Worm (Caenorhabditis elegans) whole organism, young adult: ENCODE measurements around the gene ssq-3.
A peak's percentile ranks its signal among the peaks of the same experiment; 100 is the strongest.

ENCODE experiments used
- C06A6.2 ChIP-seq: fragments of 200-800 bp; sonication (Bioruptor generic); conservative IDR thresholded peaks from 2 replicates; pipeline ENCODE4 v1.3.6; 2022; ENCODE audit warnings: missing genetic modification characterization, missing compliant biosample characterization
- F33H1.4 ChIP-seq: fragments of 200-800 bp; sonication (Bioruptor generic); IDR thresholded peaks from 2 replicates; pipeline ENCODE4 v1.3.6; 2022; ENCODE audit warnings: missing genetic modification reagents, missing genetic modification characterization, missing compliant biosample characterization
- F49E8.2 ChIP-seq: sonication (generic microtip); optimal IDR thresholded peaks from 3 replicates; lab custom pipeline; 2017; ENCODE audit warnings: missing genetic modification characterization, mild to moderate bottlenecking, missing compliant biosample characterization, antibody characterized with exemption, moderate library complexity; ENCODE audit not compliant: insufficient read depth
- F55B11.4 ChIP-seq: sonication (generic microtip); optimal IDR thresholded peaks from 2 replicates; lab custom pipeline; 2016; ENCODE audit warnings: missing compliant biosample characterization, missing genetic modification characterization, borderline replicate concordance; ENCODE audit not compliant: insufficient read depth
- K11D2.4 ChIP-seq: fragments of 200-800 bp; sonication (Bioruptor generic); IDR thresholded peaks from 2 replicates; pipeline ENCODE4 v1.3.6; 2022; ENCODE audit warnings: missing genetic modification reagents, missing genetic modification characterization, missing compliant biosample characterization
- K12H6.12 ChIP-seq: fragments of 200-800 bp; sonication (Bioruptor generic); optimal IDR thresholded peaks from 2 replicates; lab custom pipeline; 2018; ENCODE audit warnings: mild to moderate bottlenecking, missing genetic modification characterization, missing compliant biosample characterization
- Y53F4B.3 ChIP-seq: fragments of 200-800 bp; sonication (Bioruptor generic); IDR thresholded peaks from 2 replicates; pipeline ENCODE4 v1.3.6; 2022; ENCODE audit warnings: missing genetic modification reagents, missing genetic modification characterization, missing compliant biosample characterization
- Y95B8A.8 ChIP-seq: fragments of 200-800 bp; sonication (Bioruptor generic); IDR thresholded peaks from 2 replicates; pipeline ENCODE4 v1.3.6; 2022; ENCODE audit warnings: missing genetic modification reagents, missing genetic modification characterization, missing compliant biosample characterization
- ZK185.1 ChIP-seq: sonication (generic microtip); optimal IDR thresholded peaks from 2 replicates; lab custom pipeline; 2016; ENCODE audit warnings: mild to moderate bottlenecking, missing genetic modification characterization, missing compliant biosample characterization; ENCODE audit not compliant: poor library complexity, severe bottlenecking
- akir-1 ChIP-seq: fragments of 200-800 bp; sonication (Bioruptor generic); optimal IDR thresholded peaks from 2 replicates; lab custom pipeline; 2018; ENCODE audit warnings: mild to moderate bottlenecking, missing genetic modification characterization, moderate library complexity, missing compliant biosample characterization
- ama-1 ChIP-seq, 3 experiments: fragments of 150-350 bp in 1 of 3; sonication (generic microtip) in 2 of 3; optimal IDR thresholded peaks; 2 replicates each; lab custom pipeline; 2014 to 2018; ENCODE audit warnings: missing biosample characterization in 2 of 3, missing genetic modification characterization in 2 of 3, missing genetic modification reagents in 2 of 3
- aptf-2 ChIP-seq: fragments of 200-800 bp; sonication (Bioruptor generic); conservative IDR thresholded peaks from 2 replicates; pipeline ENCODE4 v1.3.6; 2022; ENCODE audit warnings: missing genetic modification reagents, missing genetic modification characterization, missing compliant biosample characterization
- aptf-3 ChIP-seq: fragments of 200-800 bp; sonication (Bioruptor generic); IDR thresholded peaks from 2 replicates; pipeline ENCODE4 v1.3.6; 2022; ENCODE audit warnings: missing genetic modification characterization, missing compliant biosample characterization
- atf-7 ChIP-seq: sonication (generic microtip); optimal IDR thresholded peaks from 2 replicates; lab custom pipeline; 2017; ENCODE audit warnings: mild to moderate bottlenecking, missing genetic modification characterization, missing compliant biosample characterization
- athp-1 ChIP-seq: sonication (generic microtip); optimal IDR thresholded peaks from 2 replicates; lab custom pipeline; 2017; ENCODE audit warnings: mild to moderate bottlenecking, missing genetic modification characterization, missing compliant biosample characterization
- attf-3 ChIP-seq: fragments of 200-800 bp; sonication (Bioruptor generic); conservative IDR thresholded peaks from 2 replicates; pipeline ENCODE4 v1.3.6; 2022; ENCODE audit warnings: missing genetic modification reagents, missing genetic modification characterization, missing compliant biosample characterization
- ceh-91 ChIP-seq: fragments of 200-800 bp; sonication (Bioruptor generic); IDR thresholded peaks from 2 replicates; pipeline ENCODE4 v1.3.6; 2022; ENCODE audit warnings: missing genetic modification reagents, missing genetic modification characterization, missing compliant biosample characterization
- chd-7 ChIP-seq: sonication (generic microtip); optimal IDR thresholded peaks from 2 replicates; lab custom pipeline; 2016; ENCODE audit warnings: mild to moderate bottlenecking, missing genetic modification characterization, moderate library complexity, missing compliant biosample characterization
- die-1 ChIP-seq: sonication (generic microtip); optimal IDR thresholded peaks from 2 replicates; lab custom pipeline; 2016; ENCODE audit warnings: missing genotype, mild to moderate bottlenecking, missing genetic modification characterization, missing compliant biosample characterization
- dox-1 ChIP-seq: fragments of 200-800 bp; sonication (Bioruptor generic); IDR thresholded peaks from 2 replicates; pipeline ENCODE4 v1.3.6; 2022; ENCODE audit warnings: missing genetic modification reagents, missing genetic modification characterization, missing compliant biosample characterization
- dpff-1 ChIP-seq: sonication (generic microtip); optimal IDR thresholded peaks from 2 replicates; lab custom pipeline; 2017; ENCODE audit warnings: mild to moderate bottlenecking, missing genetic modification characterization, missing compliant biosample characterization
- dpl-1 ChIP-seq: fragments of 150-350 bp; optimal IDR thresholded peaks from 2 replicates; lab custom pipeline; 2014; ENCODE audit warnings: missing biosample characterization, missing genetic modification reagents, missing genetic modification characterization
- efl-1 ChIP-seq: fragments of 150-350 bp; optimal IDR thresholded peaks from 2 replicates; lab custom pipeline; 2014; ENCODE audit warnings: missing biosample characterization, missing genetic modification reagents, missing genetic modification characterization
- egl-44 ChIP-seq: fragments of 200-800 bp; sonication (Bioruptor generic); IDR thresholded peaks from 2 replicates; pipeline ENCODE4 v1.3.6; 2022; ENCODE audit warnings: missing genetic modification reagents, missing genetic modification characterization, missing compliant biosample characterization
- egrh-3 ChIP-seq: fragments of 200-800 bp; sonication (Bioruptor generic); IDR thresholded peaks from 2 replicates; pipeline ENCODE4 v1.3.6; 2022; ENCODE audit warnings: missing genetic modification reagents, missing genetic modification characterization, missing compliant biosample characterization
- hlh-12 ChIP-seq: sonication (generic microtip); optimal IDR thresholded peaks from 2 replicates; lab custom pipeline; 2016; ENCODE audit warnings: missing genetic modification characterization, missing compliant biosample characterization
- hlh-26 ChIP-seq: fragments of 200-800 bp; sonication (Bioruptor generic); conservative IDR thresholded peaks from 2 replicates; pipeline ENCODE4 v1.3.6; 2022; ENCODE audit warnings: missing genetic modification reagents, missing genetic modification characterization, missing compliant biosample characterization
- hmg-1.2 ChIP-seq: fragments of 200-800 bp; sonication (Bioruptor generic); IDR thresholded peaks from 2 replicates; pipeline ENCODE4 v1.3.6; 2022; ENCODE audit warnings: missing genetic modification reagents, missing genetic modification characterization, missing compliant biosample characterization
- let-607 ChIP-seq, 2 experiments: fragments of 200-800 bp in 1 of 2; sonication (Bioruptor generic) in 1 of 2; sonication (generic microtip) in 1 of 2; optimal IDR thresholded peaks; 2 replicates each; lab custom pipeline; 2016 to 2018; ENCODE audit warnings: mild to moderate bottlenecking in 2 of 2, missing compliant biosample characterization in 2 of 2, missing genetic modification characterization in 2 of 2, moderate library complexity in 2 of 2, missing genotype in 1 of 2
- lin-35 ChIP-seq, 3 experiments: fragments of 150-350 bp in 2 of 3; sonication (generic microtip) in 1 of 3; optimal IDR thresholded peaks; 2 replicates each; lab custom pipeline; 2014 to 2018; ENCODE audit warnings: missing biosample characterization in 3 of 3, missing genetic modification characterization in 3 of 3, missing genetic modification reagents in 3 of 3
- lin-40 ChIP-seq: sonication (generic microtip); optimal IDR thresholded peaks from 2 replicates; lab custom pipeline; 2016; ENCODE audit warnings: missing genetic modification characterization, mild to moderate bottlenecking, missing compliant biosample characterization, missing genotype, missing genetic modification reagents
- lir-1 ChIP-seq: fragments of 200-800 bp; sonication (Bioruptor generic); conservative IDR thresholded peaks from 2 replicates; pipeline ENCODE4 v1.3.6; 2022; ENCODE audit warnings: missing genetic modification reagents, missing genetic modification characterization, missing compliant biosample characterization
- lsl-1 ChIP-seq: fragments of 200-800 bp; sonication (Bioruptor generic); optimal IDR thresholded peaks from 2 replicates; lab custom pipeline; 2018; ENCODE audit warnings: mild to moderate bottlenecking, missing genetic modification characterization, moderate library complexity, missing compliant biosample characterization
- madf-3 ChIP-seq: fragments of 200-800 bp; sonication (Bioruptor generic); IDR thresholded peaks from 2 replicates; pipeline ENCODE4 v1.3.6; 2022; ENCODE audit warnings: missing genetic modification reagents, missing genetic modification characterization, missing compliant biosample characterization
- madf-6 ChIP-seq: fragments of 200-800 bp; sonication (Bioruptor generic); IDR thresholded peaks from 2 replicates; pipeline ENCODE4 v1.3.6; 2022; ENCODE audit warnings: missing genetic modification reagents, missing genetic modification characterization, missing compliant biosample characterization
- madf-8 ChIP-seq: fragments of 200-800 bp; sonication (Bioruptor generic); conservative IDR thresholded peaks from 2 replicates; pipeline ENCODE4 v1.3.6; 2022; ENCODE audit warnings: missing genetic modification reagents, missing genetic modification characterization, missing compliant biosample characterization
- nfya-1 ChIP-seq: sonication (generic microtip); optimal IDR thresholded peaks from 2 replicates; lab custom pipeline; 2017; ENCODE audit warnings: antibody characterized with exemption, missing compliant biosample characterization, missing genetic modification characterization, borderline replicate concordance; ENCODE audit not compliant: insufficient read depth
- nfya-2 ChIP-seq: fragments of 200-800 bp; sonication (Bioruptor generic); IDR thresholded peaks from 2 replicates; pipeline ENCODE4 v1.3.6; 2022; ENCODE audit warnings: missing genetic modification reagents, missing genetic modification characterization, missing compliant biosample characterization
- nhr-27 ChIP-seq: fragments of 200-800 bp; sonication (Bioruptor generic); optimal IDR thresholded peaks from 2 replicates; lab custom pipeline; 2018; ENCODE audit warnings: mild to moderate bottlenecking, missing genetic modification characterization, moderate library complexity, missing compliant biosample characterization
- pbrm-1 ChIP-seq: fragments of 200-800 bp; sonication (Bioruptor generic); IDR thresholded peaks from 2 replicates; pipeline ENCODE4 v1.3.6; 2022; ENCODE audit warnings: missing genetic modification reagents, missing genetic modification characterization, missing compliant biosample characterization
- pha-4 ChIP-seq: fragments of 150-350 bp; sonication (generic microtip); optimal IDR thresholded peaks from 2 replicates; lab custom pipeline; 2014; ENCODE audit warnings: missing biosample characterization, missing genetic modification reagents, missing genetic modification characterization
- repo-1 ChIP-seq: sonication (generic microtip); optimal IDR thresholded peaks from 2 replicates; lab custom pipeline; 2017; ENCODE audit warnings: mild to moderate bottlenecking, missing genetic modification characterization, missing compliant biosample characterization
- snpc-4 ChIP-seq, 5 experiments: fragments of 150-350 bp in 1 of 5; sonication (generic microtip) in 4 of 5; optimal IDR thresholded peaks; 2 replicates each; lab custom pipeline; 2014 to 2018; ENCODE audit warnings: missing genetic modification characterization in 5 of 5, missing biosample characterization in 3 of 5, antibody characterized with exemption in 2 of 5, mild to moderate bottlenecking in 2 of 5, missing compliant biosample characterization in 2 of 5, missing genotype in 2 of 5, moderate library complexity in 2 of 5, missing genetic modification reagents in 1 of 5
- tlf-1 ChIP-seq: fragments of 200-800 bp; sonication (Bioruptor generic); optimal IDR thresholded peaks from 2 replicates; lab custom pipeline; 2018; ENCODE audit warnings: mild to moderate bottlenecking, missing genetic modification characterization, missing compliant biosample characterization
- zim-3 ChIP-seq: sonication (generic microtip); optimal IDR thresholded peaks from 2 replicates; lab custom pipeline; 2017; ENCODE audit warnings: mild to moderate bottlenecking, missing genetic modification characterization, moderate library complexity, missing compliant biosample characterization
- ztf-18 ChIP-seq: sonication (generic microtip); optimal IDR thresholded peaks from 2 replicates; lab custom pipeline; 2016; ENCODE audit warnings: missing genotype, mild to moderate bottlenecking, missing genetic modification characterization, missing compliant biosample characterization

Gene ssq-3

ce11 chrIV:7147722-7148121 lies 36.3 kb downstream of the ssq-3 start (continued):
- TF ChIP-seq pbrm-1 (GFP tag; lab: Robert Waterston, UW) (no peak), lin-40 (tag; lab: Kevin White, UChicago) (no peak), athp-1 (tag; lab: Kevin White, UChicago) (no peak), repo-1 (tag; lab: Kevin White, UChicago) (no peak), ztf-18 (no peak), atf-7 (tag; lab: Kevin White, UChicago) (no peak), lir-1 (GFP tag; lab: Robert Waterston, UW) (no peak), lin-35 (GFP tag; optimal IDR thresholded peaks at IDR 0.05; lab: Kevin White, UChicago) (no peak), hmg-1.2 (GFP tag; lab: Robert Waterston, UW) (peak; percentile 50; the same call in 1 of the 2 replicates), tlf-1 (GFP tag; lab: Kevin White, UChicago) (no peak), akir-1 (GFP tag; lab: Kevin White, UChicago) (no peak), egrh-3 (GFP tag; lab: Robert Waterston, UW) (no peak), F55B11.4 (no peak), let-607 (tag; optimal IDR thresholded peaks at IDR 0.05; lab: Kevin White, UChicago) (no peak), ZK185.1 (peak; percentile 2), dox-1 (GFP tag; lab: Robert Waterston, UW) (no peak), pha-4 (tag; lab: Kevin White, UChicago) (peak; percentile 68), Y53F4B.3 (GFP tag; lab: Robert Waterston, UW) (no peak), zim-3 (tag; lab: Kevin White, UChicago) (no peak), madf-8 (no peak), nfya-1 (no peak), die-1 (tag; lab: Kevin White, UChicago) (no peak), attf-3 (GFP tag; lab: Robert Waterston, UW) (no peak), F49E8.2 (tag; lab: Kevin White, UChicago) (no peak)

ce11 chrIV:7149020-7149601 lies 37.7 kb downstream of the ssq-3 start, which contains the start of gene C34D4.4:
C34D4.4 (plus strand) TSS chrIV:7149361.
- TF ChIP-seq C06A6.2 (GFP tag; lab: Robert Waterston, UW) (no peak), aptf-3 (GFP tag; lab: Robert Waterston, UW) (no peak), chd-7 (tag; lab: Kevin White, UChicago) (no peak), hmg-1.2 (GFP tag; lab: Robert Waterston, UW) (peak; percentile 14; the same call in 1 of the 2 replicates), ama-1 (optimal IDR thresholded peaks at IDR 0.05; lab: Kevin White, UChicago) (no peak), ama-1 (GFP tag; optimal IDR thresholded peaks at IDR 0.05; lab: Kevin White, UChicago) (no peak), lsl-1 (GFP tag; lab: Kevin White, UChicago) (peak; percentile 73), hlh-12 (tag; lab: Kevin White, UChicago) (no peak), snpc-4 (GFP tag; optimal IDR thresholded peaks at IDR 0.05; lab: Kevin White, UChicago) (no peak), snpc-4 (tag; optimal IDR thresholded peaks at IDR 0.05; lab: Kevin White, UChicago) (peak in 2 of 4 experiments; percentile 42 to 54), hlh-26 (GFP tag; lab: Robert Waterston, UW) (no peak), madf-3 (GFP tag; lab: Robert Waterston, UW) (no peak), nfya-2 (GFP tag; lab: Robert Waterston, UW) (no peak), ceh-91 (GFP tag; lab: Robert Waterston, UW) (peak; percentile 52), egl-44 (GFP tag; lab: Robert Waterston, UW) (no peak), lin-35 (GFP tag; optimal IDR thresholded peaks at IDR 0.05; lab: Kevin White, UChicago) (no peak), dpff-1 (tag; lab: Kevin White, UChicago) (no peak), dpl-1 (GFP tag; lab: Kevin White, UChicago) (peak; percentile 21), F33H1.4 (GFP tag; lab: Robert Waterston, UW) (peak; percentile 36; the same call in 1 of the 2 replicates), dox-1 (GFP tag; lab: Robert Waterston, UW) (peak; percentile 43; the same call in 1 of the 2 replicates), madf-6 (GFP tag; lab: Robert Waterston, UW) (peak; percentile 43; the same call in 1 of the 2 replicates), aptf-2 (peak; percentile 93), efl-1 (GFP tag; lab: Kevin White, UChicago) (peak; percentile 58), K12H6.12 (peak; percentile 54), K11D2.4 (GFP tag; lab: Robert Waterston, UW) (no peak), Y95B8A.8 (no peak), pha-4 (tag; lab: Kevin White, UChicago) (no peak), nhr-27 (tag; lab: Kevin White, UChicago) (no peak)
